Worm (Caenorhabditis elegans) whole organism, L4 larva: ENCODE measurements around the gene flp-9.

ENCODE experiments used
- F49E8.2 ChIP-seq: sonication (generic microtip); optimal IDR thresholded peaks from 2 replicates; lab custom pipeline; 2016; ENCODE audit warnings: missing compliant biosample characterization, mild to moderate bottlenecking, missing genetic modification characterization, borderline replicate concordance
- Y75B8A.6 ChIP-seq: fragments of 200-800 bp; sonication (Bioruptor generic); IDR thresholded peaks from 2 replicates; pipeline ENCODE4 v1.3.6; 2022; ENCODE audit warnings: missing genetic modification reagents, missing genetic modification characterization, missing compliant biosample characterization
- ama-1 ChIP-seq: fragments of 150-350 bp; optimal IDR thresholded peaks from 2 replicates; lab custom pipeline; 2014; ENCODE audit warnings: inconsistent platforms, mixed read lengths
- ces-1 ChIP-seq: fragments of 150-350 bp; sonication (generic microtip); optimal IDR thresholded peaks from 4 replicates; lab custom pipeline; 2014; ENCODE audit warnings: missing biosample characterization, missing genetic modification reagents, missing genetic modification characterization
- lin-29 ChIP-seq: fragments of 200-800 bp; sonication (Bioruptor generic); IDR thresholded peaks from 2 replicates; pipeline ENCODE4 v1.3.6; 2022; ENCODE audit warnings: missing genetic modification reagents, missing genetic modification characterization, missing compliant biosample characterization
- lin-39 ChIP-seq: fragments of 150-350 bp; optimal IDR thresholded peaks from 2 replicates; lab custom pipeline; 2014; ENCODE audit warnings: missing biosample characterization, missing genetic modification reagents, missing genetic modification characterization
- mdl-1 ChIP-seq, 2 experiments: fragments of 150-350 bp in 1 of 2; sonication (generic microtip) in 1 of 2; optimal IDR thresholded peaks; 2 replicates each; lab custom pipeline; 2014 to 2017; ENCODE audit warnings: missing biosample characterization in 2 of 2, missing genetic modification characterization in 2 of 2
- nhr-48 ChIP-seq: sonication (generic microtip); optimal IDR thresholded peaks from 2 replicates; lab custom pipeline; 2016; ENCODE audit warnings: mild to moderate bottlenecking, missing genetic modification characterization, missing compliant biosample characterization
- snpc-4 ChIP-seq: fragments of 150-350 bp; optimal IDR thresholded peaks from 2 replicates; lab custom pipeline; 2014; ENCODE audit warnings: missing biosample characterization, missing genetic modification characterization
- zag-1 ChIP-seq: fragments of 150-350 bp; optimal IDR thresholded peaks from 2 replicates; lab custom pipeline; 2014; ENCODE audit warnings: missing biosample characterization, missing genetic modification characterization
- ztf-11 ChIP-seq: fragments of 150-350 bp; optimal IDR thresholded peaks from 2 replicates; lab custom pipeline; 2014; ENCODE audit warnings: missing biosample characterization, missing genetic modification characterization

DNA sequence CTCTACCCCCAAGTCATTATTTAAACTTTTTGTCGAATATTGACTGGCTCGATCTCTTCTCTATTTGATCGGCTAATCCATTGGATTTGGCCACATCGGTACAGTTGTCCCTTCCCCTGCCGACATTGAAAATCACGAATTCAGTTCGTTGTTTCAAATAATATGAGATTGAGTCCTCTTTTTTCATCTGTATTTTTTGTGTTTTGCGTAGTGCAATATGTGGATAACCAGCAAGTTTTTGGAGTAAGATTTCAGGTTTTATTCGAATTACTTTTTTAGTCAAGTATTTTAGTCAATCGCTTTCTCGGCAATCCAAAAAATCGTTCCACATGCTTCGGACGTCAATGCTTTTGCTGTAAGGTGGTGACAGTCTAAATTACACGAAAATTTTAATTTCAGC, 31.7 kb upstream of the flp-9 start, which contains the start of gene F07C6.3:
- no peak for TF ChIP-seq F49E8.2
- TF ChIP-seq ama-1 (lab: Kevin White, UChicago), result no peak
- no peak for TF ChIP-seq snpc-4 (tag; lab: Kevin White, UChicago)
- TF ChIP-seq nhr-48 (tag; lab: Kevin White, UChicago), result no peak
- no peak for TF ChIP-seq ztf-11 (tag; lab: Kevin White, UChicago)
- no peak for TF ChIP-seq mdl-1 (tag; optimal IDR thresholded peaks at IDR 0.05; lab: Kevin White, UChicago)
- no peak for TF ChIP-seq zag-1 (tag; lab: Kevin White, UChicago)
- TF ChIP-seq lin-29 (GFP tag; lab: Robert Waterston, UW), result no peak
- no peak for TF ChIP-seq ces-1 (GFP tag; lab: Kevin White, UChicago)
- TF ChIP-seq lin-39 (tag; lab: Kevin White, UChicago), result no peak
- TF ChIP-seq Y75B8A.6, result no peak
